Fruit fly (Drosophila melanogaster): ENCODE measurements around the gene CG34426.

Gene CG34426

dm6 chr3L:8827868-8828159 is 25.6 kb downstream of the CG34426 start:
- TF ChIP-seq h (GFP tag; optimal IDR thresholded peaks at IDR 0.05): no peak
- TF ChIP-seq dmrt93B (GFP tag; optimal IDR thresholded peaks at IDR 0.05): no peak
- TF ChIP-seq CrebA (GFP tag; optimal IDR thresholded peaks at IDR 0.05; ENCODE audit: borderline replicate concordance): no peak
- TF ChIP-seq woc (GFP tag; optimal IDR thresholded peaks at IDR 0.05): no peak
- TF ChIP-seq CG9705 (GFP tag; optimal IDR thresholded peaks at IDR 0.05): no peak

dm6 chr3L:8829572-8829971 is 27.3 kb downstream of the CG34426 start:
- TF ChIP-seq Vsx2 (GFP tag; optimal IDR thresholded peaks at IDR 0.05; ENCODE audit: partially characterized antibody) (no peak), br (GFP tag; optimal IDR thresholded peaks at IDR 0.05) (no peak), woc (GFP tag; optimal IDR thresholded peaks at IDR 0.05) (no peak), Dif (GFP tag; optimal IDR thresholded peaks at IDR 0.05; ENCODE audit: partially characterized antibody) (no peak), Myc (optimal IDR thresholded peaks at IDR 0.05) (no peak), Rel (GFP tag; optimal IDR thresholded peaks at IDR 0.05) (no peak), Rel (tag; optimal IDR thresholded peaks at IDR 0.05) (no peak), OdsH (GFP tag; optimal IDR thresholded peaks at IDR 0.05) (no peak), foxo (GFP tag; optimal IDR thresholded peaks at IDR 0.05) (no peak), jim (GFP tag; optimal IDR thresholded peaks at IDR 0.05) (no peak), Sp1 (GFP tag; optimal IDR thresholded peaks at IDR 0.05) (no peak), Jra (GFP tag; optimal IDR thresholded peaks at IDR 0.05) (no peak), dsf (GFP tag; optimal IDR thresholded peaks at IDR 0.05; ENCODE audit: borderline replicate concordance) (no peak), Dfd (GFP tag; optimal IDR thresholded peaks at IDR 0.05) (no peak), h (GFP tag; optimal IDR thresholded peaks at IDR 0.05) (no peak), CG32264 (GFP tag; optimal IDR thresholded peaks at IDR 0.05) (no peak), CrebA (GFP tag; optimal IDR thresholded peaks at IDR 0.05; ENCODE audit: borderline replicate concordance) (no peak), sv (GFP tag; optimal IDR thresholded peaks at IDR 0.05) (no peak), pan (optimal IDR thresholded peaks at IDR 0.05) (no peak), dmrt93B (GFP tag; optimal IDR thresholded peaks at IDR 0.05) (no peak)

dm6 chr3L:8830017-8830702 is 27.9 kb downstream of the CG34426 start:
- TF ChIP-seq lola (GFP tag; optimal IDR thresholded peaks at IDR 0.05) (no peak), Hnf4 (GFP tag; optimal IDR thresholded peaks at IDR 0.05) (no peak), N (GFP tag; optimal IDR thresholded peaks at IDR 0.05) (no peak), Dif (GFP tag; optimal IDR thresholded peaks at IDR 0.05; ENCODE audit: partially characterized antibody) (no peak), HLH106 (tag; optimal IDR thresholded peaks at IDR 0.05) (no peak), brk (GFP tag; optimal IDR thresholded peaks at IDR 0.05) (no peak)

- TF ChIP-seq fru (GFP tag; optimal IDR thresholded peaks at IDR 0.05) (no peak), Hr83 (GFP tag; optimal IDR thresholded peaks at IDR 0.05; ENCODE audit: poor library complexity, severe bottlenecking) (no peak), h (GFP tag; optimal IDR thresholded peaks at IDR 0.05) (no peak)
Observed at dm6 chr3L:8830954-8831353, 28.7 kb downstream of the CG34426 start.

dm6 chr3L:8832737-8833466 is 30.6 kb downstream of the CG34426 start:
- TF ChIP-seq fru (GFP tag; optimal IDR thresholded peaks at IDR 0.05) (no peak), lola (GFP tag; optimal IDR thresholded peaks at IDR 0.05) (no peak), Myc (optimal IDR thresholded peaks at IDR 0.05) (no peak), woc (GFP tag; optimal IDR thresholded peaks at IDR 0.05) (no peak), tai (GFP tag; optimal IDR thresholded peaks at IDR 0.05) (no peak), Vsx2 (GFP tag; optimal IDR thresholded peaks at IDR 0.05; ENCODE audit: partially characterized antibody) (no peak), Mio (GFP tag; optimal IDR thresholded peaks at IDR 0.05) (no peak), GATAd (GFP tag; optimal IDR thresholded peaks at IDR 0.05) (no peak), br (GFP tag; optimal IDR thresholded peaks at IDR 0.05) (no peak), rgr (GFP tag; optimal IDR thresholded peaks at IDR 0.05) (no peak), OdsH (GFP tag; optimal IDR thresholded peaks at IDR 0.05) (no peak), h (GFP tag; optimal IDR thresholded peaks at IDR 0.05) (no peak), Sp1 (GFP tag; optimal IDR thresholded peaks at IDR 0.05) (no peak)

Measured in whole organism, wandering third instar larva.